Fruit fly (Drosophila melanogaster) ovary, adult (tissue): ENCODE results near the gene NANS.
A peak's percentile ranks its signal among the peaks of the same experiment; 100 is the strongest.

Experiments
- CG17801 ChIP-seq: fragments of 200-800 bp; optimal IDR thresholded peaks from 2 replicates; lab custom pipeline; 2019; ENCODE audit warnings: missing biosample characterization, mild to moderate bottlenecking, missing genetic modification characterization, moderate library complexity; ENCODE audit not compliant: partially characterized antibody

NANS gene

dm6 chr3R:12401672-12402296 is 24.6 kb upstream of the NANS start, which contains the start of gene DNAlig3:
DNAlig3 (minus strand) TSS chr3R:12401839.
- peak; percentile 67 for TF ChIP-seq CG17801 (GFP tag; lab: Kevin White, UChicago)

dm6 chr3R:12402935-12403334 is 23.4 kb upstream of the NANS start:
- peak; percentile 100 for TF ChIP-seq CG17801 (GFP tag; lab: Kevin White, UChicago)

DNA sequence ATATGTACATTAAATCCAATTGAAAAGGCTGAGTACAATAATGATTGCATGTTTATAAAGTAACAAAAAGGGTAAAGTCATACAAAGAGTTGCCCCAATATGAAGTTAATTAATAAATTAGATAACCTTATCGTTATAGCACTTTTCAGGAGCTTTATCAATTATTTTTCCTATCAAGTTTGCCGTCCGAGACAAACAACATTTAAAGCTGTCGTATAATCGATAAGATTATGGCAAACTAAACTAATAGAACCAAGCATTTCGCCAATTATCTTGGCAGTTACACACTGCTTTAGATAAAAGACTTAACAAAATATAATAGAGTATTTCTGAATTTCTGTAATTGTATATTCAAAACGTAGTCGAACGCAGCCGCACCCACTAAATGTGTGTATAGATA is 21.2 kb upstream of the NANS start:
- no peak for TF ChIP-seq CG17801 (GFP tag; lab: Kevin White, UChicago)

- no peak for TF ChIP-seq CG17801 (GFP tag; lab: Kevin White, UChicago)
Observed at dm6 chr3R:12405928-12406234, 20.5 kb upstream of the NANS start, which contains the start of gene Cyp9f2. Cyp9f2 (minus strand) TSS chr3R:12406028.

dm6 chr3R:12406235-12407196 is 19.9 kb upstream of the NANS start, which contains the start of gene CG5167:
CG5167 (plus strand) TSS chr3R:12406532.
- TF ChIP-seq CG17801 (GFP tag; lab: Kevin White, UChicago) = peak; percentile 75

- peak; percentile 25 for TF ChIP-seq CG17801 (GFP tag; lab: Kevin White, UChicago)
Observed at dm6 chr3R:12408160-12408559, 18.2 kb upstream of the NANS start, which contains the start of gene CG5196. CG5196 (plus strand) TSS chr3R:12408316.

DNA sequence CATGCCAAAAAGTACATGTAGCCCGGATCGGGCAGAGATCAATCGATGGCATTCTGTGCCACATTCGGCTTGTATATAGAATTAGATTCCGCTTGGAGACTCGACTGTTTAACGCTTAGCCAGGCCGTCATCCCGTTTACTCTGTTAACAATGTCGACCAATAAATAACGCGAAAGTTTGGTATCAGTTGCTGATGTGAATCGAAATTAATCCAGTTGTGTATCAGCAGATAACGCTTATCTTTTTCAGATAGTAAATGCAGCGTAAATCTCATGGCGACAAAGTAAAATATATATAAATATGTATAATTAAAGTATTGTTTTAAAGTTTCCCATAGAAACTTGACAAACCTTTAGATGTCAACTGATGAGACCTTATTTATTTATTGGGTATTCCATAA is 14.9 kb upstream of the NANS start:
- TF ChIP-seq CG17801 (GFP tag; lab: Kevin White, UChicago) = no peak

DNA sequence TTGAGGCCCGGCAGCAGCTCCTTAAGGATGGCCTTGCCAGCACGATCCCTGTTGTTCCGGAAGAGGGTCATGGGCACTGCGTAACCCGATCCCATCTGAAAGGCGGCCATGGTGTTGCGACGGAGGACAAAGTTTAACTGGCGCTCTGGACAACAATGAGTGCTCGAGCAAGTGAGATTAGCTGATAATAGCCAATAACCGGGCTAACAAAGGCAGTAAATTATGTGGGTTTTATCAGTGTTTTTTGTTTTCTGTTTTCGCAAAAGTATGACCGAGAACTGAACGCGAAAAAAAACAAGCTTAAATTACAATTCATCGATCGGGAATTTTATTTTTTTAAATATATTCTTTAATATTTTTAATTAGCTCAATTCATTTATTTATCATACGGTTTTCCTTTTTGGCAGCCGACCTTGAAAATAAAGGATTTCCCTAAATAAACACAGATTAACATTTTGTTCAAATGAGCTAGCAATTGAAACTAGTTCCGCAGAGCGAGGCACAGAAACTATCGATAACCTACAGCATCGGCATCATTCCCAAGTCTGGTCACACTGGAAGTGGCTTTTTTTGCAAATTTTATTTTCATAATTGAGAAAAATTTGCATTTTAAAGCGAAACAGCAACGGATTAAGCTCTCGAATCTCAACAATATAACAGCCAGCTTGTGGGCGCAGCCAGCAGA is 13.0 kb upstream of the NANS start, which contains the start of the genes Dip-C and pps:
Gene Dip-C, minus strand, starts transcription at position 486 of the 685 bp plus-strand sequence.
Gene pps, plus strand, starts transcription at position 555 of the 685 bp plus-strand sequence.
- TF ChIP-seq CG17801 (GFP tag; lab: Kevin White, UChicago) = peak; percentile 41

dm6 chr3R:12422379-12422975 is 3.9 kb upstream of the NANS start, which contains the start of the genes Scgbeta and CG17202:
Scgbeta (minus strand) TSS chr3R:12422429.
CG17202 (plus strand) TSS chr3R:12422768.
- TF ChIP-seq CG17801 (GFP tag; lab: Kevin White, UChicago) = no peak

DNA sequence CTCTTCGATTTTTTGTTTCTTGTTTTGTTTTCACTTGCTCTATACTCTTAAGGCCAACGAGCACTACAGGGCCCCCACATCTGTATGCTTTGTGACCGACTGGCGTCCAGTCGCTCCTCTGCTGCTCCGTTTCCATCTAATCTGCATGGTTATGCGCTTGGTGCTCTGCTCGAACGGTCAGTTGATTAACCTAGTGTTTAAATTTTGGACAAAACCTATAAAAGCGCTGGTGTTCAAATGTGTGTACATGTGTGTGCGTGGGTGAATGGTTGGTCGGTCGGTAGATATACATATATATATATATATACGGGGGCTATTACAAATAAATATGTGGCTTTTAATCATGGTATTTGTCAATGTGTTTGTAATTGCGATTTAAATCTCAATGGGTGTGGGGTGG is 2.4 kb upstream of the NANS start:
- TF ChIP-seq CG17801 (GFP tag; lab: Kevin White, UChicago) = no peak

DNA sequence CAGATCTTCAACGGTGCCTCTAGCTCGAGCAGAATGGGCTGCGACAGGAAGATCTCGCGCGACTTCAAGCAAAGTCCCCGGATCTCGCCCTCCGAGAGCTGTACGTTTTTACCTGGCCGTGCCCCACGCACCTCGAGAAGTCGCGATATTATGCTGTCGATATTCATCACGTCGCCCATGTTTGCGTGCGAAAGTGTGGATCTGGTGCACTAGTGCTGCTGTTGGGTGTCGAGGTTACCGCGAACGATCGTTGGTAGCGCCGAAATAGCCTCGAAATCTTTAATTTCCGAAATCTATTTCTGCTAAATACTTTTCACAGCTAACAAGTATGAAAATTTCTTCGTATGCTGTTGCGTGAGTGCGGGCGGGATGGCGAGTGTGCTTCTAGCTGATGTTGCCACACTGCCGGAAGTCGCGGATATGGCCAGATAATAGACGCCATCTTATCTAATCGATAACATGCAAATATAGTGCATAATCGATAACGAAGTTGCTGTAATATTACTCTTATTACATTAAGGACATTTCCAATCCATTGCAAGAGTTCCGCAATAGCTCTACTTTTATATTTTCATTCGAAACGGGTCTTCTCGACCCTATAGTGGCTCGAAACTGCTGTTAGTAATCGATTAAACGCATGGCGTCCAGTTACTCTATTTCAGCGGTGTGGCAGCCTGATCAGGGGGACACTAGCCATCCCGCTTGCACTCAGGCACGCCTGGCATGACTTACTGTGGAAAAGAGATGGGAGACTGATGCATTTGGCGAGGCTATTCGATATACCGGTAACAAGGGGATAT is 668 bp upstream of the NANS start, which contains the start of gene Pp1-87B:
Gene Pp1-87B, minus strand, starts transcription at position 408 of the 800 bp plus-strand sequence.
- no peak for TF ChIP-seq CG17801 (GFP tag; lab: Kevin White, UChicago)

DNA sequence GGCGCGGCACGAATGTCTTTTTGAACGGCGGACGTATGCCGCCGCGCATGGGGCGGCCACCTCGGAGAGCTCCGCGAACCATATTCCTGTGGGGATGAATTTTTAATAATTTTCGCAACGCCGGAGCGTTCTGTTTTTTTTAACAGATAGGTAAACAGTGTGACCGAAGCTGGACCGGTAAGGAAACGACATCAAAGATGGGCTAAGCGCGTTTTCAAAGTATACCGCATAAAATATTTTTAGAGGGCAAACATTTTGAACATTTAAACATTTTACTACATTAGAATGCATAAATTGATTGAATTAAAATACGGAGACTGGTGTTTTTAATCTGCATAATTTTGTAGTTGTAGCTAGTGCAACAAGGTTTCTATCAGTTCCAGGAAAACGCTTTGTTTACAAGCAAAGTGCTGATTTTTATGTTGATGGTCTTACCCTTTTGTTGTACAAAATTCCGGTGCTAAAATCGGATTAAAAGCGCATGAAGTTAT is 2.8 kb downstream of the NANS start, which contains the start of the genes CG5641 and CG5245:
Gene CG5641, minus strand, starts transcription at position 163 of the 491 bp plus-strand sequence.
Gene CG5245, plus strand, starts transcription at position 441 of the 491 bp plus-strand sequence.
- TF ChIP-seq CG17801 (GFP tag; lab: Kevin White, UChicago) = no peak

DNA sequence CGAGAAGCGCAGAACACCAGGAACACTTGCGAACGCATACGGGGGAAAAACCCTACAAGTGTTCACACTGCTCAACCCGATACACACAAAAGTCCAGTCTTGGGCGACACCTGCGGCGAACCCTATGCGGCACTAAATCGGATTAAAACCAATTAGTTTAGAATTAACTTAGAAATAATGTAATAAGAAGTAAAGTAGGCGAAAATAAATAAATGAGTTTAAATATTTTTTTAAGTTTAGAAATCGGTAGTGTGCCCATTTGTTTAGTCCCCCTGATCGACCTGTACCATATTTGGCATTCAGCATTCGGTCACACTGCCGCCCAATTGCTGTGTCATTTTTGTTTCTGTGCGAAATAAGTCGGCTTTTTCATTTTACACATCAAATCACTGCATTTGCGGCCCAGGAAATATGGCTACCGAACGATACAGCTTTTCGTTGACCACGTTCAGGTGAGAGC is 4.7 kb downstream of the NANS start, which contains the start of gene Prosalpha2:
Gene Prosalpha2, plus strand, starts transcription at position 292 of the 460 bp plus-strand sequence.
- peak; percentile 21 for TF ChIP-seq CG17801 (GFP tag; lab: Kevin White, UChicago)
